Worm (Caenorhabditis elegans): ENCODE results near the gene C12D8.21.

Gene C12D8.21

ce11 chrV:10243105-10243504 lies 2.1 kb upstream of the C12D8.21 start, which contains the start of gene C12D8.9:
C12D8.9 (minus strand) TSS chrV:10243205.
- TF ChIP-seq irx-1 (tag; optimal IDR thresholded peaks at IDR 0.05): no peak

ce11 chrV:10239861-10240260 lies 1.1 kb downstream of the C12D8.21 start, which contains the start of gene fipr-8:
fipr-8 (minus strand) TSS chrV:10239961.
- TF ChIP-seq nhr-90 (tag; optimal IDR thresholded peaks at IDR 0.05; ENCODE audit: poor library complexity) (no peak), fkh-8 (tag; optimal IDR thresholded peaks at IDR 0.05) (no peak), hlh-4 (tag; optimal IDR thresholded peaks at IDR 0.05) (no peak), nhr-19 (GFP tag; conservative IDR thresholded peaks at IDR 0.05) (no peak), sup-37 (GFP tag; optimal IDR thresholded peaks at IDR 0.05) (no peak), nhr-85 (tag) (no peak), ets-5 (GFP tag; IDR thresholded peaks at IDR 0.05) (no peak), sox-4 (tag; optimal IDR thresholded peaks at IDR 0.05) (no peak), efl-3 (GFP tag; optimal IDR thresholded peaks at IDR 0.05) (no peak), ztf-11 (tag; optimal IDR thresholded peaks at IDR 0.05) (no peak), mab-9 (GFP tag; IDR thresholded peaks at IDR 0.05) (no peak), unc-86 (tag; optimal IDR thresholded peaks at IDR 0.05) (no peak), skn-1 (tag; optimal IDR thresholded peaks at IDR 0.05) (no peak), ztf-4 (tag; optimal IDR thresholded peaks at IDR 0.05) (no peak), fkh-4 (tag; optimal IDR thresholded peaks at IDR 0.05; ENCODE audit: borderline replicate concordance) (no peak), ceh-88 (GFP tag; IDR thresholded peaks at IDR 0.05) (no peak), hlh-17 (GFP tag; optimal IDR thresholded peaks at IDR 0.05; ENCODE audit: borderline replicate concordance) (no peak)

- TF ChIP-seq C16A3.4 (tag; optimal IDR thresholded peaks at IDR 0.05): peak; percentile 8
- peak; percentile 50 to 64 for TF ChIP-seq lin-35 (GFP tag; optimal IDR thresholded peaks at IDR 0.05)
- no peak for TF ChIP-seq pax-3 (tag; optimal IDR thresholded peaks at IDR 0.05)
- TF ChIP-seq ces-1 (GFP tag; optimal IDR thresholded peaks at IDR 0.05): no peak
- no peak for TF ChIP-seq hlh-17 (GFP tag; optimal IDR thresholded peaks at IDR 0.05; ENCODE audit: borderline replicate concordance)
- peak; percentile 13 for TF ChIP-seq blmp-1 (tag; optimal IDR thresholded peaks at IDR 0.05)
- TF ChIP-seq xbp-1 (tag; optimal IDR thresholded peaks at IDR 0.05): peak; percentile 10
- TF ChIP-seq lsy-2 (tag; optimal IDR thresholded peaks at IDR 0.05): peak; percentile 9 to 58
- TF ChIP-seq lir-3 (tag; optimal IDR thresholded peaks at IDR 0.05; ENCODE audit: poor library complexity): no peak
- TF ChIP-seq skn-1 (tag; optimal IDR thresholded peaks at IDR 0.05): peak; percentile 28
- TF ChIP-seq Y116A8C.19 (tag; optimal IDR thresholded peaks at IDR 0.05; ENCODE audit: borderline replicate concordance): no peak
- peak; percentile 24 for TF ChIP-seq nhr-71 (tag; optimal IDR thresholded peaks at IDR 0.05)
- TF ChIP-seq fkh-8 (tag; optimal IDR thresholded peaks at IDR 0.05): peak; percentile 74
- no peak for TF ChIP-seq snpc-4 (tag; optimal IDR thresholded peaks at IDR 0.05)
- TF ChIP-seq lin-14 (GFP tag; optimal IDR thresholded peaks at IDR 0.05): peak; percentile 43
- no peak for TF ChIP-seq jun-1 (tag; optimal IDR thresholded peaks at IDR 0.05)
- TF ChIP-seq nhr-11 (tag; optimal IDR thresholded peaks at IDR 0.05): no peak
- peak; percentile 55 for TF ChIP-seq lin-15B (tag; optimal IDR thresholded peaks at IDR 0.05)
- TF ChIP-seq C34B4.2 (tag; optimal IDR thresholded peaks at IDR 0.05): no peak
- no peak for TF ChIP-seq hpl-2 (GFP tag; optimal IDR thresholded peaks at IDR 0.05)
- TF ChIP-seq ceh-82 (tag; optimal IDR thresholded peaks at IDR 0.05): peak in 1 of 3 experiments; percentile 61
- peak in 2 of 3 experiments; percentile 41 to 62 for TF ChIP-seq dpl-1 (GFP tag; optimal IDR thresholded peaks at IDR 0.05)
- no peak for TF ChIP-seq zag-1 (tag; optimal IDR thresholded peaks at IDR 0.05)
- no peak for TF ChIP-seq ztf-4 (tag; optimal IDR thresholded peaks at IDR 0.05)
- no peak for TF ChIP-seq lin-39 (tag; optimal IDR thresholded peaks at IDR 0.05)
- no peak for TF ChIP-seq nhr-20 (tag; optimal IDR thresholded peaks at IDR 0.05)
- TF ChIP-seq dsc-1 (tag; optimal IDR thresholded peaks at IDR 0.05): peak; percentile 25
- no peak for TF ChIP-seq C04F5.9 (tag; optimal IDR thresholded peaks at IDR 0.05)
- TF ChIP-seq efl-1 (optimal IDR thresholded peaks at IDR 0.05): peak; percentile 37 to 42
- TF ChIP-seq efl-1 (GFP tag; optimal IDR thresholded peaks at IDR 0.05 in 1 of 2): peak in 1 of 2 experiments; percentile 27
- TF ChIP-seq snu-23 (GFP tag; optimal IDR thresholded peaks at IDR 0.05): peak; percentile 18
- no peak for TF ChIP-seq tlp-1 (tag; optimal IDR thresholded peaks at IDR 0.05)
- TF ChIP-seq swsn-7 (tag; optimal IDR thresholded peaks at IDR 0.05): no peak
- no peak for TF ChIP-seq egl-27 (tag; optimal IDR thresholded peaks at IDR 0.05)
Observed at ce11 chrV:10238665-10239064, 2.3 kb downstream of the C12D8.21 start, which contains the start of gene fubl-1. fubl-1 (minus strand) TSS chrV:10238866.
